Worm (Caenorhabditis elegans): ENCODE data around the gene Y37H2A.13.

DNA sequence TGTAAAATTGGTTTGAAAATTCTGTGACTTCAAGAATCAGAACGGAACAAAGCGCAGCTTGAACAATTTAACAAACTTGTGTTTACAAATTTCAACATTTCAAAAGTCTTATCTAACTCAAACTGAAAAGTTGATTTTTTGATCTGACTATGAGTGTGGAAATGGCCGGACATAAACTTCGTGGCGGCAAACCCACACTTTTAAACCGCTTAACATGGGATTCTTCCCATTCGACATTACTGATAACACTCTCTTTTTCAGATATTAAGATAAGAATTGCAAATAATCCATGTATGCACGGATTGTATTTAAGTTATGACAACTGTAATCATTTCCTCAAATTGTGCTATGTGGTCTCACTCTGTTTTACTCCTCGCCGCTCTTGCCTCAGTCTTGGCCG lies 48.5 kb downstream of the Y37H2A.13 start, which contains the start of gene clec-42:
- TF ChIP-seq sptf-1 (tag; optimal IDR thresholded peaks at IDR 0.05) (no peak), nhr-28 (tag; optimal IDR thresholded peaks at IDR 0.05) (no peak)
